Worm (Caenorhabditis elegans) whole organism, L4/young adult: Measurements from ENCODE around the gene ugt-12.

ENCODE experiments used
- W03F9.2 ChIP-seq: fragments of 150-350 bp; optimal IDR thresholded peaks from 2 replicates; lab custom pipeline; 2014; ENCODE audit warnings: missing biosample characterization, missing genetic modification characterization
- dao-5 ChIP-seq: sonication (generic microtip); optimal IDR thresholded peaks from 2 replicates; lab custom pipeline; 2016; ENCODE audit warnings: missing genotype, missing genetic modification characterization, moderate library complexity, missing compliant biosample characterization
- him-1 ChIP-seq: sonication (generic microtip); optimal IDR thresholded peaks from 2 replicates; lab custom pipeline; 2016; ENCODE audit warnings: missing genotype, missing genetic modification reagents, missing genetic modification characterization, missing compliant biosample characterization

Gene ugt-12

DNA sequence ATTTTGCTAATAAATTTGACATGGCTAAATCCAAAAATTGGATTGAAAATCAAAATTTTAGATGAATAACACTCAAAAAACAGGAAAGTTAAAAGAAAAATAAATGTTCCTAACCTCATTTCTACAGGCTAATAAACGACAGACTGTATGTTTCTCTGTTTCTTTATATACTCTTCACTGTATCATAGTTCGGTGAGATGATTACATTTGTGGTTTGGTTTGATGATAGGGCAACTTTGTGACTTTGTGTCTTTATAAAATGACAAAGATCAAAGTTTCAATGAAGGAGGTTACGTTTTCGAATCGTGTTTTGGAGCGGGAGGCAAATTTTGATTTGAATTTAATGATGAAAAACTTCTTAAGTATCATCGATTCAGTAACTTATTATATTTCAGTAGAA, at the start of gene ugt-12:
ugt-12 (minus strand) TSS at position 153 of the 400 bp plus-strand sequence.
- TF ChIP-seq dao-5 (tag; lab: Kevin White, UChicago) (no peak), W03F9.2 (no peak), him-1 (no peak)

DNA sequence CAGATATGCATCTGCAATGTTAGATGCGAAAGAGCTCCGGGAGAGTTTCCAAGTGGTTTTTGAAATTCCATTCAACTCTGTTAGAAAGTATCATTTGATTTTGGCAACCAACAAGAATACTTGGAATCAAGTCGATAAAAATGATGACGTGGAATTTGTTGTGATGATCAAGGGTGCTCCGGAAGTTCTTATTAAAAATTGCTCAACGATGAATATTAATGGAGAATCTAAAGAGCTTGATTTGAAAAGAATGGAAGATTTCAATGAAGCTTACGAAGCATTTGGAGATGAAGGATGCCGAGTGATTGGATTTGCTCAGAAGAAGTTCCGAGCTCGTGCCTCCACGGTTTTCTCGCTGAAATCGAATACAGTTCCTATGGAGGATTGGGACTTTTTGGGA, 47.9 kb upstream of the ugt-12 start:
- TF ChIP-seq him-1 (no peak), dao-5 (tag; lab: Kevin White, UChicago) (no peak), W03F9.2 (no peak)

- TF ChIP-seq dao-5 (tag; lab: Kevin White, UChicago) (no peak), W03F9.2 (no peak), him-1 (no peak)
These were observed 45.7 kb upstream of the ugt-12 start for ce11 chrV:4935096-4935495.

- no peak for TF ChIP-seq him-1
- TF ChIP-seq W03F9.2, result no peak
- no peak for TF ChIP-seq dao-5 (tag; lab: Kevin White, UChicago)
These were observed 45.0 kb upstream of the ugt-12 start, which contains the start of gene catp-2 for ce11 chrV:4934406-4934805. Gene catp-2, plus strand, starts transcription at chrV:4934706.

DNA sequence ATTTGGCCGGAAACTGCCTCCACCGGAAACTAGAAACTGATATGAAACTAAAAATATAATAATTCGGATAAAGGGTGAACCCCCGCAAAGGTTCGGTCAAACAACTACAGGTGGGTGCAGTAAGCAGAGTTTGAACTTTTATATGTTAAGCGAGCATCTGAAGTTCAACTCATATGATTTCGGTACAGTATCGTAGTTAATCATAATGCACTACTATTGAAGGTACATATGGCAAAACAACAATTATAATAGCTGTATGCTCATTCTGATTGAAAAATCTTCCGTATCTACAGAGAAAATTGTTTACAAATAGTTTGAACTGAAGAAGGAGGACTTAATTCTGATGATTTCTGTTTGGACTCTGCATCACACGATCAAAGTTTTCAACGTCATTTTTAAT, 43.8 kb upstream of the ugt-12 start:
- no peak for TF ChIP-seq him-1
- no peak for TF ChIP-seq dao-5 (tag; lab: Kevin White, UChicago)
- TF ChIP-seq W03F9.2, result no peak

DNA sequence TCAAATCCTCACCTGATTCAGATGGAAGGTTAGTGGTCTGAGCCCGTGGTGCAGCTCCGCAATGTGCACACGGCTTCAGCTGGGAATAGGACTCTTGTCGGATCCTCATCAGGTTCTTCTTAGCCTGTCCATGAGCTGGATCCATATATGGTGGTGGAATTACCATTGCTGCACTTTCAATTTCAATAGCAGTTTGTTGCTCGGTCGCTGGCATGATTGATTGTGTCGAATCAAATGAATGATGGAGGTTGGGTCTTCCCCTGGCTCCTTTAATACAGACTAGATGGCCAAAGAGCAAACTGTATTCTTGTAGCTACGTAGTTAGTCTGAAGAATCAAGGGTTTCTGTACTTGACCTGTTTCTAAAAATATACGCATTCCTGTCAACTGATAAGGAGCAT, 43.4 kb upstream of the ugt-12 start, which contains the start of gene C02E7.10:
C02E7.10 (minus strand) TSS at position 232 of the 400 bp plus-strand sequence.
- no peak for TF ChIP-seq dao-5 (tag; lab: Kevin White, UChicago)

DNA sequence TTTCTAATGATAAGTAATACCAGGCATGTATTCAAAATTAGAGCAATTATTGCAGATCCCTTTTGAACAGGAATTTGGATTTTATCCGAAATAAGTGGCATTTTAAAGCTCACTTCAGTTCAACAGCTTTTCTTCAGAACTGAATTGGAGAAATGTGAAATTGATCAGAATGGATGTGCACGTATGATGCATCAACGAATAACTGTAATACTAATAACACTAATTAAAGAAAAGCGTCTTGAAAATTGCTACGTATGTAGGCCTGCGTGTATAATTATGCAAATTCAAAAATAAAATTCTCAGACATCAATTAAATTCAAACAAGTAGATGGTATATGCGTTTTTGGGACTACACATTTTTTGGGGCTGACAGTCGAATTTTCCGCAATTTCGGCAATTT, 40.4 kb upstream of the ugt-12 start, which contains the start of gene str-205:
str-205 (minus strand) TSS at position 101 of the 400 bp plus-strand sequence.
- TF ChIP-seq him-1, result no peak
- TF ChIP-seq dao-5 (tag; lab: Kevin White, UChicago), result no peak
- TF ChIP-seq W03F9.2, result no peak

DNA sequence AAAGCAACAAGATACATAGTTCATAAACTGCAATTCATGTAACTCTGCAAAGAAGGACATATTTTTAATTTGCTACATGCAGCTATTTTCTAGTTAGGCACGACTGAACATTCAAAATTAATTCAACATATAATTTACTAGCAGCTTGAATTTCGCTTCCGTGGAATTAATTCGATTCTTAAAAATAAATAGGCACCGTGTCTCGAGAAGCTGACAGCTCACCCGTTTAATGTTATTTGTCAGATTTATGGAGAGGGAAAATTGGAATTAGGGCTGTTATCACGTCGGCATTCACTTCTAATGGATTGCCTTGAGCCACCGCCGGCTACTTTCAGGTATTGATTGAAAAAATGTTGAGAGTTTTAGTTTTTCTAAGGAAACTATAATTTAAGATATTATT, 36.9 kb upstream of the ugt-12 start, which contains the start of gene srh-21:
srh-21 (plus strand) TSS at position 301 of the 400 bp plus-strand sequence.
- no peak for TF ChIP-seq W03F9.2

DNA sequence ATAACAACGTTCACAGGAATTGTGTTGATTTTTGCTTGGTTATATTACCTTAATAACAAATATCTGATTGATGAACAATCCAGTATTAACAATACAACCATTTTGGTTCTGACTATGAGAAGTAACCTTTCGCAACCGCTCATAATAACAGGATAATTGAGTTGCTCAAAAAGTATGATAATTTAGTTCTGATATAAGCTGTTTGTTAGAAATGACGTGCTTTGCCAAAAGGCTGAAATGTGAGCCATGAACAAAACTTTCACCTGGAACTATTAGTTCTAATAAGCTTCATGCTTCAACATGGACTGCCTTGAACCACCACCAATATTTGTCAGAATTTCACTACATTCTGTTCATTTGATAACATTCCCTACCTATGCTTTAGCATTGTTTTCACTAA, 35.2 kb upstream of the ugt-12 start, which contains the start of gene srh-20:
srh-20 (plus strand) TSS at position 301 of the 400 bp plus-strand sequence.
- no peak for TF ChIP-seq W03F9.2
- no peak for TF ChIP-seq dao-5 (tag; lab: Kevin White, UChicago)
- no peak for TF ChIP-seq him-1

- no peak for TF ChIP-seq W03F9.2
- no peak for TF ChIP-seq him-1
- TF ChIP-seq dao-5 (tag; lab: Kevin White, UChicago), result no peak
These were observed 32.6 kb upstream of the ugt-12 start, which contains the start of gene srh-22 for ce11 chrV:4922024-4922423. Gene srh-22, plus strand, starts transcription at chrV:4922324.

DNA sequence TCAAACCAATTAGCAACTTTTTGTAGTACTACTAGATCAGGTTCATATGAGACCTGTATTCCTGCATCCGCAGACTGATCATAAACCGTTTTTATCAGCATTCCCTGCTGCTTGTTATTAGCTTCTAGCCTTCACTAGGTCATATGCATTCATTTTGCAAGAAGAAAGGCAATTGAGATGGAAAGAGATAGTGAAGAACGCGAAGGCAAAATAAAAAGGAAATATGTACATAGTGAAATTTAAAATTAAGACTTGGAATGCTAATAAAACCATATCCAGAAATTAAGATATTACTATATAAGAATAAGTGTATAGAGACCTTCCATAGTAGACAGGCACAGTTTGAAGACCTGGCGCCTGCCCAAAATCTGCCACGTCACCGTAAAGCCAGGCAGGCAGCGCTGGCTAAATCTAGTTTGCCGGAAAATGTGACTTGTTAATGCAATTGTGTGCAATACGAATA, 31.3 kb upstream of the ugt-12 start, which contains the start of the genes C02E7.8 and srh-23:
C02E7.8 (minus strand) TSS at position 101 of the 463 bp plus-strand sequence.
srh-23 (plus strand) TSS at position 413 of the 463 bp plus-strand sequence.
- TF ChIP-seq W03F9.2 (no peak), him-1 (no peak)

ce11 chrV:4918664-4919257, 29.3 kb upstream of the ugt-12 start, which contains the start of gene C02E7.6:
Gene C02E7.6, plus strand, starts transcription at chrV:4919207.
- TF ChIP-seq dao-5 (tag; lab: Kevin White, UChicago), result no peak
- no peak for TF ChIP-seq him-1
- no peak for TF ChIP-seq W03F9.2

- TF ChIP-seq him-1 (no peak), W03F9.2 (no peak), dao-5 (tag; lab: Kevin White, UChicago) (no peak)
These were observed 28.7 kb upstream of the ugt-12 start, which contains the start of gene C02E7.7 for ce11 chrV:4918091-4918624. Gene C02E7.7, minus strand, starts transcription at chrV:4918574.

DNA sequence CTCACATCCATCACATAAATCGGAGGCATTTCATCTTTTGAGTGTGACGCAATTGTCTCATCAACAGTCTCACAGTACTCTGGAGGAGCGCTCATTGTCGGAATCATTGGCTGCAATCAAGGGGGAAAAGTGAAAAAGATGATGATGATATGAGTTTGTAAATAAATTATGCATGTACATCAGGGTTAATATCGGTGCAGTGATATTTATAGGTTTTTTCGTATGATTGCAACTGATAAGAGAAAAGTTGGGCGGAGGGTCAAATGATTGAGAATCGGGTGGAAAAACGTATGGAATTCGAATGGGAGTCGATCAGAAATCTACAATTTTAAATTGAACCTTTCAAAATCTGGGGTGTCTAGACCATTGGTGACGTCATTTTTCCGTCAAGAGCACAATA, 25.4 kb upstream of the ugt-12 start, which contains the start of gene H23N18.6:
H23N18.6 (minus strand) TSS at position 201 of the 400 bp plus-strand sequence.
- TF ChIP-seq dao-5 (tag; lab: Kevin White, UChicago), result no peak
- no peak for TF ChIP-seq him-1
- no peak for TF ChIP-seq W03F9.2

DNA sequence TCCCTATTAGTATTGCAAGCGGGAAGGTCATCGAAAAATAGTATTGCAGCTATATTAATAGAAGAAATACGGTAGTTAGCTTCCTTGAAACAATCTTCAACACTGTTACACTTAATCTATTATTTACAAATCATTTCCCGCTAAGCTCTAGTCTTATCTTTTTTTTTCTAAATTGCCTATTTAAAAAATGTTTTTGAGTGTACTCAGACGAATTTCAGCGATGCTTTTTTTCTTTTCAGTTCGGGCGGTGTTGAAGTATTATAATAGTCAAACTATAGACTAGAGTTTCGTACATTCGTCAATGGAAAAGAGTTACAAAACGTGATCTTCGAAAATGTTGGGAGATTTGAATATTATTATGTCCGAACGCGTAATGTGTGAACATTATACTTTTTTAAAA, 24.4 kb upstream of the ugt-12 start:
- TF ChIP-seq him-1, result no peak
- no peak for TF ChIP-seq W03F9.2
- no peak for TF ChIP-seq dao-5 (tag; lab: Kevin White, UChicago)
